Worm (Caenorhabditis elegans) whole organism, L4 larva: Measurements from ENCODE around the gene F20A1.6.

Experiments used
- F37D6.2 ChIP-seq: sonication (generic microtip); optimal IDR thresholded peaks from 2 replicates; lab custom pipeline; 2016; ENCODE audit warnings: mild to moderate bottlenecking, missing genetic modification characterization, missing compliant biosample characterization
- F49E8.2 ChIP-seq: sonication (generic microtip); optimal IDR thresholded peaks from 2 replicates; lab custom pipeline; 2016; ENCODE audit warnings: missing compliant biosample characterization, mild to moderate bottlenecking, missing genetic modification characterization, borderline replicate concordance
- R02D3.7 ChIP-seq: fragments of 150-350 bp; sonication (generic microtip); optimal IDR thresholded peaks from 3 replicates; lab custom pipeline; 2014; ENCODE audit warnings: missing biosample characterization, missing genetic modification characterization
- T26A8.4 ChIP-seq: fragments of 200-800 bp; sonication (Bioruptor generic); IDR thresholded peaks from 2 replicates; pipeline ENCODE4 v1.3.6; 2022; ENCODE audit warnings: missing genetic modification characterization, missing compliant biosample characterization
- Y48G9A.11 ChIP-seq: fragments of 200-800 bp; sonication (Bioruptor generic); IDR thresholded peaks from 2 replicates; pipeline ENCODE4 v1.3.6; 2022; ENCODE audit warnings: missing genetic modification reagents, missing genetic modification characterization, missing compliant biosample characterization
- Y75B8A.6 ChIP-seq: fragments of 200-800 bp; sonication (Bioruptor generic); IDR thresholded peaks from 2 replicates; pipeline ENCODE4 v1.3.6; 2022; ENCODE audit warnings: missing genetic modification reagents, missing genetic modification characterization, missing compliant biosample characterization
- aha-1 ChIP-seq: fragments of 150-350 bp; peaks from one replicate; lab custom pipeline; 2014; ENCODE audit warnings: missing biosample characterization, missing genetic modification characterization
- ama-1 ChIP-seq: fragments of 150-350 bp; optimal IDR thresholded peaks from 2 replicates; lab custom pipeline; 2014; ENCODE audit warnings: inconsistent platforms, mixed read lengths
- ceh-28 ChIP-seq: fragments of 150-350 bp; optimal IDR thresholded peaks from 2 replicates; lab custom pipeline; 2014; ENCODE audit warnings: missing biosample characterization, missing genetic modification reagents, missing genetic modification characterization
- ces-1 ChIP-seq: fragments of 150-350 bp; sonication (generic microtip); optimal IDR thresholded peaks from 4 replicates; lab custom pipeline; 2014; ENCODE audit warnings: missing biosample characterization, missing genetic modification reagents, missing genetic modification characterization
- ctbp-1 ChIP-seq: fragments of 200-800 bp; sonication (Bioruptor generic); IDR thresholded peaks from 2 replicates; pipeline ENCODE4 v1.3.6; 2022; ENCODE audit warnings: missing genetic modification reagents, missing genetic modification characterization, missing compliant biosample characterization
- daf-12 ChIP-seq: fragments of 150-350 bp; optimal IDR thresholded peaks from 2 replicates; lab custom pipeline; 2014; ENCODE audit warnings: missing biosample characterization, missing genetic modification reagents, missing genetic modification characterization
- daf-16 ChIP-seq, 3 experiments: sonication (generic microtip); optimal IDR thresholded peaks; 2 replicates each; lab custom pipeline; 2016 to 2017; ENCODE audit warnings: missing genetic modification characterization in 3 of 3, missing genetic modification reagents in 3 of 3, mild to moderate bottlenecking in 2 of 3, missing compliant biosample characterization in 2 of 3, missing biosample characterization in 1 of 3, moderate library complexity in 1 of 3
- daf-19 ChIP-seq: fragments of 200-800 bp; sonication (Bioruptor generic); conservative IDR thresholded peaks from 2 replicates; pipeline ENCODE4 v1.3.6; 2022; ENCODE audit warnings: missing genetic modification characterization, missing compliant biosample characterization
- dmd-6 ChIP-seq: fragments of 200-800 bp; sonication (Bioruptor generic); IDR thresholded peaks from 2 replicates; pipeline ENCODE4 v1.3.6; 2022; ENCODE audit warnings: missing genetic modification reagents, missing genetic modification characterization, missing compliant biosample characterization
- dmd-8 ChIP-seq: fragments of 200-800 bp; sonication (Bioruptor generic); IDR thresholded peaks from 2 replicates; pipeline ENCODE4 v1.3.6; 2022; ENCODE audit warnings: missing genetic modification characterization, missing compliant biosample characterization
- dmd-9 ChIP-seq: fragments of 200-800 bp; sonication (Bioruptor generic); IDR thresholded peaks from 2 replicates; pipeline ENCODE4 v1.3.6; 2022; ENCODE audit warnings: missing genetic modification reagents, missing genetic modification characterization, missing compliant biosample characterization
- dve-1 ChIP-seq: sonication (generic microtip); optimal IDR thresholded peaks from 2 replicates; lab custom pipeline; 2017; ENCODE audit warnings: antibody characterized with exemption, mild to moderate bottlenecking, missing genetic modification characterization, missing compliant biosample characterization; ENCODE audit not compliant: insufficient read depth
- egl-27 ChIP-seq: sonication (generic microtip); optimal IDR thresholded peaks from 3 replicates; lab custom pipeline; 2017; ENCODE audit warnings: missing biosample characterization, missing genetic modification reagents, missing genetic modification characterization
- egl-43 ChIP-seq: fragments of 200-800 bp; sonication (Bioruptor generic); IDR thresholded peaks from 2 replicates; pipeline ENCODE4 v1.3.6; 2022; ENCODE audit warnings: missing genetic modification reagents, missing genetic modification characterization, missing compliant biosample characterization
- gei-8 ChIP-seq: fragments of 200-800 bp; sonication (Bioruptor generic); optimal IDR thresholded peaks from 2 replicates; lab custom pipeline; 2018; ENCODE audit warnings: mild to moderate bottlenecking, missing genetic modification characterization, missing compliant biosample characterization
- hlh-30 ChIP-seq: sonication (generic microtip); optimal IDR thresholded peaks from 2 replicates; lab custom pipeline; 2017; ENCODE audit warnings: antibody characterized with exemption, mild to moderate bottlenecking, missing genetic modification characterization, missing compliant biosample characterization; ENCODE audit not compliant: insufficient read depth
- jun-1 ChIP-seq: fragments of 150-350 bp; optimal IDR thresholded peaks from 2 replicates; lab custom pipeline; 2014; ENCODE audit warnings: missing biosample characterization, missing genetic modification reagents, missing genetic modification characterization
- lim-7 ChIP-seq: fragments of 200-800 bp; sonication (Bioruptor generic); IDR thresholded peaks from 2 replicates; pipeline ENCODE4 v1.3.6; 2022; ENCODE audit warnings: missing genetic modification characterization, missing compliant biosample characterization
- lin-13 ChIP-seq: fragments of 150-350 bp; optimal IDR thresholded peaks from 2 replicates; lab custom pipeline; 2014; ENCODE audit warnings: missing biosample characterization, missing genetic modification reagents, missing genetic modification characterization
- lin-15B ChIP-seq: fragments of 150-350 bp; sonication (generic microtip); optimal IDR thresholded peaks from 3 replicates; lab custom pipeline; 2014; ENCODE audit warnings: missing biosample characterization, missing genetic modification characterization
- lin-38 ChIP-seq: fragments of 200-800 bp; sonication (Bioruptor generic); IDR thresholded peaks from 2 replicates; pipeline ENCODE4 v1.3.6; 2022; ENCODE audit warnings: missing genetic modification reagents, missing genetic modification characterization, missing compliant biosample characterization
- lsy-2 ChIP-seq, 2 experiments: fragments of 150-350 bp in 1 of 2; sonication (generic microtip) in 1 of 2; optimal IDR thresholded peaks; 2 replicates each; lab custom pipeline; 2014 to 2017; ENCODE audit warnings: missing biosample characterization in 2 of 2, missing genetic modification characterization in 2 of 2
- mdl-1 ChIP-seq, 2 experiments: fragments of 150-350 bp in 1 of 2; sonication (generic microtip) in 1 of 2; optimal IDR thresholded peaks; 2 replicates each; lab custom pipeline; 2014 to 2017; ENCODE audit warnings: missing biosample characterization in 2 of 2, missing genetic modification characterization in 2 of 2
- mes-2 ChIP-seq: sonication (generic microtip); optimal IDR thresholded peaks from 2 replicates; lab custom pipeline; 2016; ENCODE audit warnings: missing genotype, mild to moderate bottlenecking, missing genetic modification characterization, missing compliant biosample characterization; ENCODE audit not compliant: poor library complexity, severe bottlenecking
- mxl-2 ChIP-seq: fragments of 200-800 bp; sonication (Bioruptor generic); conservative IDR thresholded peaks from 2 replicates; pipeline ENCODE4 v1.3.6; 2022; ENCODE audit warnings: missing genetic modification reagents, missing genetic modification characterization, missing compliant biosample characterization
- mxl-3 ChIP-seq: fragments of 200-800 bp; sonication (Bioruptor generic); optimal IDR thresholded peaks from 2 replicates; lab custom pipeline; 2018; ENCODE audit warnings: mild to moderate bottlenecking, missing genetic modification characterization, missing compliant biosample characterization
- nhr-102 ChIP-seq: sonication (generic microtip); optimal IDR thresholded peaks from 2 replicates; lab custom pipeline; 2016; ENCODE audit warnings: mild to moderate bottlenecking, missing genetic modification characterization, moderate library complexity, missing compliant biosample characterization
- nhr-25 ChIP-seq: sonication (generic microtip); optimal IDR thresholded peaks from 2 replicates; lab custom pipeline; 2017; ENCODE audit warnings: missing genetic modification characterization, mild to moderate bottlenecking, missing compliant biosample characterization, antibody characterized with exemption, moderate library complexity, borderline replicate concordance; ENCODE audit not compliant: insufficient read depth
- nhr-41 ChIP-seq: fragments of 200-800 bp; sonication (Bioruptor generic); IDR thresholded peaks from 2 replicates; pipeline ENCODE4 v1.3.6; 2022; ENCODE audit warnings: missing genetic modification reagents, missing genetic modification characterization, missing compliant biosample characterization
- pqm-1 ChIP-seq: sonication (generic microtip); optimal IDR thresholded peaks from 2 replicates; lab custom pipeline; 2017; ENCODE audit warnings: missing biosample characterization, missing genetic modification characterization
- saeg-2 ChIP-seq: fragments of 200-800 bp; sonication (Bioruptor generic); IDR thresholded peaks from 2 replicates; pipeline ENCODE4 v1.3.6; 2022; ENCODE audit warnings: missing genetic modification reagents, missing genetic modification characterization, missing compliant biosample characterization
- set-16 ChIP-seq: fragments of 200-800 bp; sonication (Bioruptor generic); IDR thresholded peaks from 2 replicates; pipeline ENCODE4 v1.3.6; 2022; ENCODE audit warnings: missing genetic modification reagents, missing genetic modification characterization, missing compliant biosample characterization
- snpc-1.2 ChIP-seq: fragments of 200-800 bp; sonication (Bioruptor generic); IDR thresholded peaks from 2 replicates; pipeline ENCODE4 v1.3.6; 2022; ENCODE audit warnings: missing genetic modification reagents, missing genetic modification characterization, missing compliant biosample characterization
- snpc-4 ChIP-seq: fragments of 150-350 bp; optimal IDR thresholded peaks from 2 replicates; lab custom pipeline; 2014; ENCODE audit warnings: missing biosample characterization, missing genetic modification characterization
- spr-1 ChIP-seq: sonication (generic microtip); optimal IDR thresholded peaks from 2 replicates; lab custom pipeline; 2016; ENCODE audit warnings: mild to moderate bottlenecking, missing genetic modification characterization, missing compliant biosample characterization
- spr-3 ChIP-seq: fragments of 200-800 bp; sonication (Bioruptor generic); optimal IDR thresholded peaks from 2 replicates; lab custom pipeline; 2018; ENCODE audit warnings: mild to moderate bottlenecking, missing genetic modification characterization, missing compliant biosample characterization
- tag-97 ChIP-seq: fragments of 200-800 bp; sonication (Bioruptor generic); IDR thresholded peaks from 2 replicates; pipeline ENCODE4 v1.3.6; 2022; ENCODE audit warnings: missing genetic modification characterization, missing compliant biosample characterization
- unc-39 ChIP-seq: sonication (generic microtip); optimal IDR thresholded peaks from 2 replicates; lab custom pipeline; 2017; ENCODE audit warnings: missing biosample characterization, missing genetic modification characterization
- unc-62 ChIP-seq, 3 experiments: fragments of 150-350 bp in 1 of 3; sonication (generic microtip); optimal IDR thresholded peaks in 2 of 3; peaks in 1 of 3; 1 replicate in 1 of 3; 2 replicates in 2 of 3; lab custom pipeline; 2014 to 2017; ENCODE audit warnings: missing biosample characterization in 3 of 3, missing genetic modification characterization in 3 of 3, missing genetic modification reagents in 3 of 3, missing genotype in 1 of 3
- vab-7 ChIP-seq: fragments of 200-800 bp; sonication (Bioruptor generic); IDR thresholded peaks from 2 replicates; pipeline ENCODE4 v1.3.6; 2022; ENCODE audit warnings: missing genetic modification reagents, missing genetic modification characterization, missing compliant biosample characterization
- zag-1 ChIP-seq: fragments of 150-350 bp; optimal IDR thresholded peaks from 2 replicates; lab custom pipeline; 2014; ENCODE audit warnings: missing biosample characterization, missing genetic modification characterization
- zip-11 ChIP-seq: fragments of 200-800 bp; sonication (Bioruptor generic); IDR thresholded peaks from 2 replicates; pipeline ENCODE4 v1.3.6; 2022; ENCODE audit warnings: missing genetic modification characterization, missing compliant biosample characterization
- ztf-11 ChIP-seq: fragments of 150-350 bp; optimal IDR thresholded peaks from 2 replicates; lab custom pipeline; 2014; ENCODE audit warnings: missing biosample characterization, missing genetic modification characterization
- ztf-7 ChIP-seq: fragments of 150-350 bp; optimal IDR thresholded peaks from 2 replicates; lab custom pipeline; 2014; ENCODE audit warnings: missing biosample characterization, missing genetic modification characterization

F20A1.6 gene

DNA sequence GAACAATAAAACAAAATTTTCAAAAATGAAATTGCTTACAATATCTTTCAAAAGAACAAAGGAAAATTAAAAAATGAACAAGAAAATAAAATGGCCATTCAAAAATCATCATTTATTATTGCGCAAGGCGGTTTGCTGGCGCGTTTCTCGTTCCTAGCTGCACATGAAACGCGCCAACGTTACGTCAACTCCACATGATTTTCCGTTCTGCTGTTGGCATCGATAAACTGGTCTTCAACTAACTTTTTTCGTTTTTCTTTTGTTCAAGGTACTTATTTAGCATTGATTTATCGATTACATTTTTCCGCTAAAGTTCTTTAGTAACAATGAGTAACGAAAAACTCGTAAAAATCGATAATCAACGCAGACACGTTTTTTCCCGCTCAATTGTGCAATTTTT lies 33.4 kb upstream of the F20A1.6 start, which contains the start of the genes Y57E12AL.6 and Y57E12AL.1 (continued):
- TF ChIP-seq spr-3 (GFP tag; lab: Kevin White, UChicago) (no peak), vab-7 (GFP tag; lab: Robert Waterston, UW) (no peak), dmd-8 (no peak), mes-2 (tag; lab: Kevin White, UChicago) (peak; percentile 88), dmd-6 (GFP tag; lab: Robert Waterston, UW) (peak; percentile 80), daf-16 (GFP tag; optimal IDR thresholded peaks at IDR 0.05; lab: Kevin White, UChicago) (no peak), daf-16 (tag; optimal IDR thresholded peaks at IDR 0.05; lab: Kevin White, UChicago) (peak; percentile 64), set-16 (no peak), zip-11 (GFP tag; lab: Robert Waterston, UW) (no peak), lin-13 (GFP tag; lab: Kevin White, UChicago) (peak; percentile 62), lin-38 (GFP tag; lab: Robert Waterston, UW) (peak; percentile 79), Y48G9A.11 (GFP tag; lab: Robert Waterston, UW) (no peak), lsy-2 (tag; optimal IDR thresholded peaks at IDR 0.05; lab: Kevin White, UChicago) (peak; percentile 44 to 90), daf-12 (no peak), F49E8.2 (tag; lab: Kevin White, UChicago) (no peak), gei-8 (no peak), jun-1 (tag; lab: Kevin White, UChicago) (peak; percentile 18), ztf-7 (tag; lab: Kevin White, UChicago) (peak; percentile 84), tag-97 (GFP tag; lab: Robert Waterston, UW) (no peak), nhr-41 (GFP tag; lab: Robert Waterston, UW) (no peak), ztf-11 (tag; lab: Kevin White, UChicago) (no peak), pqm-1 (tag; lab: Kevin White, UChicago) (no peak), zag-1 (tag; lab: Kevin White, UChicago) (no peak), lin-15B (tag; lab: Kevin White, UChicago) (no peak), mxl-3 (GFP tag; lab: Kevin White, UChicago) (peak; percentile 76), egl-43 (GFP tag; lab: Robert Waterston, UW) (no peak), aha-1 (peak; percentile 93), dve-1 (tag; lab: Kevin White, UChicago) (peak; percentile 83), mdl-1 (tag; optimal IDR thresholded peaks at IDR 0.05; lab: Kevin White, UChicago) (peak in 1 of 2 experiments; percentile 65), hlh-30 (tag; lab: Kevin White, UChicago) (peak; percentile 95), ama-1 (no peak), mxl-2 (GFP tag; lab: Robert Waterston, UW) (no peak), F37D6.2 (peak; percentile 11), nhr-25 (tag; lab: Kevin White, UChicago) (peak; percentile 5), ceh-28 (tag; lab: Kevin White, UChicago) (peak; percentile 79), T26A8.4 (GFP tag; lab: Robert Waterston, UW) (peak; percentile 64), nhr-102 (tag; lab: Kevin White, UChicago) (peak; percentile 81), Y75B8A.6 (no peak), saeg-2 (GFP tag; lab: Robert Waterston, UW) (no peak)

DNA sequence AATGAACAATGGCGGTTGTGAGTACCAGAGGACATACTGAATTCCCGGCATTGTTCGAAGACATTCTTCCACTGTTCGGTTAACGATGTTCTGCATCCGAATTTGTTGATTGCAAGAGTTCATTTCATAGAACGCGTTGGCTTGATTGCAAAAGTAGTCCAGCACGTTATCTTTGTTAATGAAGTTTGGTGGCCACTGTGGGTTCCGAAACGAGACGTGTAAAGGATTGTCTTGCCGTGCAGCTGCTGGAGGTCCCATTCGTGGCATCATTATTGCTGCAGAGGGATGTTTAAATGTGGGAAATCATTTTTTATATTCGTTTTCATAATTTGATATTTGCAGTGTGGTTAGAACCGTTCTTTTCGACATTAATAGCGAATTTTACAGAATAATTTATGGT lies 32.4 kb upstream of the F20A1.6 start, which contains the start of gene mdt-6:
mdt-6 (minus strand) TSS at position 275 of the 400 bp plus-strand sequence.
- TF ChIP-seq spr-1 (tag; lab: Kevin White, UChicago): no peak
- TF ChIP-seq T26A8.4 (GFP tag; lab: Robert Waterston, UW): peak; percentile 53
- no peak for TF ChIP-seq nhr-41 (GFP tag; lab: Robert Waterston, UW)
- no peak for TF ChIP-seq egl-27 (tag; lab: Kevin White, UChicago)
- TF ChIP-seq zag-1 (tag; lab: Kevin White, UChicago): no peak
- TF ChIP-seq snpc-1.2 (GFP tag; lab: Robert Waterston, UW): 0 out of 2 replicates have a peak, but pooled peaks have one; percentile 26
- no peak for TF ChIP-seq daf-19 (GFP tag; lab: Robert Waterston, UW)
- peak in 1 of 2 experiments; percentile 88 for TF ChIP-seq unc-62 (GFP tag; optimal IDR thresholded peaks at IDR 0.05 in 1 of 2; lab: Kevin White, UChicago)
- TF ChIP-seq unc-62 (tag; optimal IDR thresholded peaks at IDR 0.05; lab: Kevin White, UChicago): no peak
- no peak for TF ChIP-seq unc-39 (tag; lab: Kevin White, UChicago)
- no peak for TF ChIP-seq R02D3.7 (tag; lab: Kevin White, UChicago)
- TF ChIP-seq lim-7: no peak
- no peak for TF ChIP-seq dmd-6 (GFP tag; lab: Robert Waterston, UW)
- no peak for TF ChIP-seq snpc-4
- peak; percentile 84 for TF ChIP-seq aha-1
- 0 out of 2 replicates have a peak, but pooled peaks have one; percentile 11 for TF ChIP-seq ctbp-1 (GFP tag; lab: Robert Waterston, UW)
- TF ChIP-seq ces-1: no peak
- TF ChIP-seq dmd-9 (GFP tag; lab: Robert Waterston, UW): no peak
